Fruit fly (Drosophila melanogaster): Measurements from ENCODE around the gene CG7840.

Gene CG7840

dm6 chr2L:8292159-8292887 is 13.1 kb upstream of the CG7840 start (continued):
- TF ChIP-seq aop (GFP tag; IDR thresholded peaks at IDR 0.05), result peak; percentile 83; the same call in 1 of the 2 replicates
- peak; percentile 96 for TF ChIP-seq nmo (GFP tag; optimal IDR thresholded peaks at IDR 0.05)
- peak; percentile 96 for TF ChIP-seq Fer1 (GFP tag; optimal IDR thresholded peaks at IDR 0.05)
- TF ChIP-seq CG11695 (GFP tag; IDR thresholded peaks at IDR 0.05), result peak; percentile 100
- peak; percentile 79 for TF ChIP-seq sima (GFP tag; optimal IDR thresholded peaks at IDR 0.05)
- peak; percentile 96 for TF ChIP-seq Asciz (GFP tag; optimal IDR thresholded peaks at IDR 0.05)
- peak; percentile 98 for TF ChIP-seq Sox102F (GFP tag; optimal IDR thresholded peaks at IDR 0.05)
- peak; percentile 92 for TF ChIP-seq CG10267 (tag; optimal IDR thresholded peaks at IDR 0.05)
- TF ChIP-seq ato (GFP tag; IDR thresholded peaks at IDR 0.05; ENCODE audit: partially characterized antibody), result no peak
- peak; percentile 91 for TF ChIP-seq CG1602 (GFP tag; optimal IDR thresholded peaks at IDR 0.05)
- peak; percentile 90 for TF ChIP-seq Mad (GFP tag; optimal IDR thresholded peaks at IDR 0.05)
- peak; percentile 93 for TF ChIP-seq CG4328 (GFP tag; optimal IDR thresholded peaks at IDR 0.05)
- TF ChIP-seq CG8765 (GFP tag; IDR thresholded peaks at IDR 0.05), result peak; percentile 90
- no peak for TF ChIP-seq unc-4 (GFP tag; IDR thresholded peaks at IDR 0.05; ENCODE audit: partially characterized antibody)
- TF ChIP-seq CG6683 (GFP tag; optimal IDR thresholded peaks at IDR 0.05), result peak; percentile 91
- TF ChIP-seq CG7745 (tag; optimal IDR thresholded peaks at IDR 0.05), result peak; percentile 90
- peak; percentile 93 for TF ChIP-seq sens-2 (GFP tag; IDR thresholded peaks at IDR 0.05)
- TF ChIP-seq fd96Cb (tag; optimal IDR thresholded peaks at IDR 0.05), result peak; percentile 95
- TF ChIP-seq dysf (GFP tag; IDR thresholded peaks at IDR 0.05), result peak; percentile 98
- TF ChIP-seq cg (GFP tag; optimal IDR thresholded peaks at IDR 0.05), result peak; percentile 40
- peak; percentile 97 for TF ChIP-seq tgo (GFP tag; IDR thresholded peaks at IDR 0.05)
- TF ChIP-seq CG34224 (GFP tag; IDR thresholded peaks at IDR 0.05; ENCODE audit: partially characterized antibody), result no peak
- peak; percentile 96 for TF ChIP-seq H2.0 (GFP tag; IDR thresholded peaks at IDR 0.05)
- peak; percentile 97 for TF ChIP-seq gem (tag; optimal IDR thresholded peaks at IDR 0.05)
- no peak for TF ChIP-seq sc (optimal IDR thresholded peaks at IDR 0.05)
- peak; percentile 84 for TF ChIP-seq sc (GFP tag; optimal IDR thresholded peaks at IDR 0.05)
- peak; percentile 93 for TF ChIP-seq CG31441 (GFP tag; IDR thresholded peaks at IDR 0.05)
- peak; percentile 98 for TF ChIP-seq row (GFP tag; IDR thresholded peaks at IDR 0.05)
- TF ChIP-seq CG12942 (GFP tag; optimal IDR thresholded peaks at IDR 0.05), result peak; percentile 87
- TF ChIP-seq Med (GFP tag), result peak; percentile 99
- TF ChIP-seq bab2 (GFP tag; optimal IDR thresholded peaks at IDR 0.05), result peak; percentile 90
- TF ChIP-seq rib (GFP tag; IDR thresholded peaks at IDR 0.05), result peak; percentile 97
- TF ChIP-seq ci (GFP tag; IDR thresholded peaks at IDR 0.05), result peak; percentile 99
- TF ChIP-seq HmgD (GFP tag; optimal IDR thresholded peaks at IDR 0.05), result peak; percentile 75
- TF ChIP-seq CG11504 (tag; optimal IDR thresholded peaks at IDR 0.05), result peak; percentile 97
- peak; percentile 96 for TF ChIP-seq kay (GFP tag; optimal IDR thresholded peaks at IDR 0.05)
- TF ChIP-seq CG9215 (GFP tag; IDR thresholded peaks at IDR 0.05), result peak; percentile 92
- peak; percentile 94 for TF ChIP-seq NFAT (GFP tag; IDR thresholded peaks at IDR 0.05)
- TF ChIP-seq Nf-YA (GFP tag; IDR thresholded peaks at IDR 0.05), result peak; percentile 95
- TF ChIP-seq Bteb2 (GFP tag; optimal IDR thresholded peaks at IDR 0.05), result peak; percentile 96
- TF ChIP-seq h (optimal IDR thresholded peaks at IDR 0.05), result no peak
- peak; percentile 94 for TF ChIP-seq jigr1 (GFP tag; IDR thresholded peaks at IDR 0.05)
- TF ChIP-seq Aef1 (GFP tag; IDR thresholded peaks at IDR 0.05), result peak; percentile 94
- peak; percentile 73; the same call in 1 of the 2 replicates for TF ChIP-seq CG10321 (GFP tag; IDR thresholded peaks at IDR 0.05)
- TF ChIP-seq CG1024 (GFP tag; IDR thresholded peaks at IDR 0.05), result peak; percentile 89
- peak; percentile 86 for TF ChIP-seq exex (tag; optimal IDR thresholded peaks at IDR 0.05)
- TF ChIP-seq repo (GFP tag; optimal IDR thresholded peaks at IDR 0.05), result peak; percentile 77
- peak; percentile 90 for TF ChIP-seq grn (GFP tag; optimal IDR thresholded peaks at IDR 0.05)
- peak; percentile 91 for TF ChIP-seq CG10431 (GFP tag; optimal IDR thresholded peaks at IDR 0.05)
- no peak for TF ChIP-seq lov (optimal IDR thresholded peaks at IDR 0.05)
- peak; percentile 92 for TF ChIP-seq lov (GFP tag; IDR thresholded peaks at IDR 0.05)

Measured in whole organism, embryonic.